Fruit fly (Drosophila melanogaster): Measurements from ENCODE around the gene Ufd1.

Ufd1 gene

dm6 chr3L:11150735-11151287 lies 27.8 kb upstream of the Ufd1 start, which contains the start of gene CG6216 (continued):
- TF ChIP-seq CG6792 (GFP tag; optimal IDR thresholded peaks at IDR 0.05) (no peak), Gug (GFP tag; IDR thresholded peaks at IDR 0.05) (no peak), Eip78C (GFP tag) (peak; percentile 40), svp (GFP tag) (peak; percentile 54), CG8319 (GFP tag; optimal IDR thresholded peaks at IDR 0.05) (no peak), OdsH (GFP tag; optimal IDR thresholded peaks at IDR 0.05) (no peak), Smox (GFP tag; optimal IDR thresholded peaks at IDR 0.05) (no peak), acj6 (GFP tag; optimal IDR thresholded peaks at IDR 0.05) (no peak), eg (GFP tag; IDR thresholded peaks at IDR 0.05) (no peak), pdm3 (GFP tag; optimal IDR thresholded peaks at IDR 0.05) (no peak), CG11294 (GFP tag; IDR thresholded peaks at IDR 0.05) (no peak)

dm6 chr3L:11148478-11149251 lies 25.6 kb upstream of the Ufd1 start:
- TF ChIP-seq fd85E (GFP tag; optimal IDR thresholded peaks at IDR 0.05) (no peak), CG16779 (tag; optimal IDR thresholded peaks at IDR 0.05) (peak; percentile 51), CG32006 (GFP tag; optimal IDR thresholded peaks at IDR 0.05) (peak; percentile 82), Eip78C (GFP tag) (peak; percentile 84), Lpt (GFP tag; optimal IDR thresholded peaks at IDR 0.05) (peak; percentile 70), achi (GFP tag; optimal IDR thresholded peaks at IDR 0.05) (peak; percentile 73), Blimp-1 (GFP tag; optimal IDR thresholded peaks at IDR 0.05) (no peak), eg (GFP tag; IDR thresholded peaks at IDR 0.05) (peak; percentile 67; the same call in 2 of the 3 replicates), CG34406 (GFP tag; optimal IDR thresholded peaks at IDR 0.05) (peak; percentile 16), fkh (GFP tag; optimal IDR thresholded peaks at IDR 0.05) (no peak), Gug (GFP tag; IDR thresholded peaks at IDR 0.05) (no peak; the same call in 1 of the 2 replicates), CG11294 (GFP tag; IDR thresholded peaks at IDR 0.05) (0 out of 2 replicates have a peak, but pooled peaks have one; percentile 54), cyc (GFP tag; optimal IDR thresholded peaks at IDR 0.05) (no peak), net (GFP tag; optimal IDR thresholded peaks at IDR 0.05) (peak; percentile 60), fd59A (GFP tag; optimal IDR thresholded peaks at IDR 0.05) (peak; percentile 69), topi (GFP tag; optimal IDR thresholded peaks at IDR 0.05) (no peak), CG4318 (GFP tag; optimal IDR thresholded peaks at IDR 0.05) (peak; percentile 60), CG6276 (GFP tag; optimal IDR thresholded peaks at IDR 0.05) (peak; percentile 69), CG9139 (GFP tag; optimal IDR thresholded peaks at IDR 0.05) (peak; percentile 62), Hr39 (GFP tag; optimal IDR thresholded peaks at IDR 0.05) (no peak), CG8319 (GFP tag; optimal IDR thresholded peaks at IDR 0.05) (no peak), CG3919 (GFP tag; optimal IDR thresholded peaks at IDR 0.05) (peak; percentile 82), Ets96B (tag; optimal IDR thresholded peaks at IDR 0.05) (peak; percentile 88), svp (GFP tag) (no peak), CG6792 (GFP tag; optimal IDR thresholded peaks at IDR 0.05) (peak; percentile 19), Sox14 (GFP tag; optimal IDR thresholded peaks at IDR 0.05) (peak; percentile 56), CG8632 (GFP tag; optimal IDR thresholded peaks at IDR 0.05) (peak; percentile 37), CG8119 (GFP tag; IDR thresholded peaks at IDR 0.05) (peak; percentile 89), acj6 (GFP tag; optimal IDR thresholded peaks at IDR 0.05) (peak; percentile 60), Ets21C (GFP tag; optimal IDR thresholded peaks at IDR 0.05) (no peak), salr (GFP tag; optimal IDR thresholded peaks at IDR 0.05) (peak; percentile 22 to 74), OdsH (GFP tag; optimal IDR thresholded peaks at IDR 0.05) (peak; percentile 63), CG15336 (GFP tag; IDR thresholded peaks at IDR 0.05) (peak; percentile 87), ss (GFP tag; optimal IDR thresholded peaks at IDR 0.05) (peak; percentile 62 to 73), Sox15 (GFP tag; optimal IDR thresholded peaks at IDR 0.05) (no peak), lz (GFP tag; optimal IDR thresholded peaks at IDR 0.05) (no peak), CG10631 (GFP tag; optimal IDR thresholded peaks at IDR 0.05) (peak; percentile 77), CG6854 (GFP tag; optimal IDR thresholded peaks at IDR 0.05) (no peak), CG10669 (GFP tag; optimal IDR thresholded peaks at IDR 0.05) (peak; percentile 85), Hr4 (GFP tag; optimal IDR thresholded peaks at IDR 0.05) (peak; percentile 70), CG11762 (GFP tag; optimal IDR thresholded peaks at IDR 0.05; ENCODE audit: insufficient read depth) (peak; percentile 41), Sox102F (GFP tag; optimal IDR thresholded peaks at IDR 0.05) (no peak), CG31627 (GFP tag; optimal IDR thresholded peaks at IDR 0.05) (no peak), CG3032 (tag; optimal IDR thresholded peaks at IDR 0.05) (peak; percentile 81), Eip93F (GFP tag; optimal IDR thresholded peaks at IDR 0.05) (no peak)

Data from whole organism, prepupa.